Worm (Caenorhabditis elegans): Measurements from ENCODE around the gene sre-14.

sre-14 gene

ce11 chrIV:12301161-12301560 is 39.9 kb upstream of the sre-14 start, which contains the start of gene oac-59:
Gene oac-59, minus strand, starts transcription at chrIV:12301261.
- TF ChIP-seq unc-120 (tag; optimal IDR thresholded peaks at IDR 0.05; ENCODE audit: poor library complexity, severe bottlenecking) (no peak), ces-1 (GFP tag; optimal IDR thresholded peaks at IDR 0.05) (no peak), snpc-4 (tag; optimal IDR thresholded peaks at IDR 0.05) (no peak), flh-1 (GFP tag; optimal IDR thresholded peaks at IDR 0.05) (no peak), cnd-1 (tag; optimal IDR thresholded peaks at IDR 0.05) (no peak), ceh-43 (GFP tag; optimal IDR thresholded peaks at IDR 0.05) (no peak)

ce11 chrIV:12290744-12291143 is 29.5 kb upstream of the sre-14 start, which contains the start of gene C42C1.8:
Gene C42C1.8, plus strand, starts transcription at chrIV:12291044.
- no peak for TF ChIP-seq nhr-12 (tag; optimal IDR thresholded peaks at IDR 0.05)
- no peak for TF ChIP-seq ham-2 (GFP tag; optimal IDR thresholded peaks at IDR 0.05)
- TF ChIP-seq nhr-76 (tag; optimal IDR thresholded peaks at IDR 0.05): no peak
- TF ChIP-seq unc-62 (GFP tag; optimal IDR thresholded peaks at IDR 0.05): no peak
- no peak for TF ChIP-seq flh-1 (GFP tag; optimal IDR thresholded peaks at IDR 0.05)
- no peak for TF ChIP-seq blmp-1 (tag; optimal IDR thresholded peaks at IDR 0.05)
- no peak for TF ChIP-seq unc-39 (tag; optimal IDR thresholded peaks at IDR 0.05)
- TF ChIP-seq sem-2 (GFP tag; optimal IDR thresholded peaks at IDR 0.05): no peak
- TF ChIP-seq zip-8 (tag; optimal IDR thresholded peaks at IDR 0.05): no peak
- TF ChIP-seq lsy-2 (tag; optimal IDR thresholded peaks at IDR 0.05): no peak
- TF ChIP-seq lin-13 (tag; optimal IDR thresholded peaks at IDR 0.05): no peak
- TF ChIP-seq M03D4.4 (tag; optimal IDR thresholded peaks at IDR 0.05): no peak
- no peak for TF ChIP-seq mep-1 (tag; optimal IDR thresholded peaks at IDR 0.05)
- no peak for TF ChIP-seq ceh-83 (GFP tag; optimal IDR thresholded peaks at IDR 0.05)
- no peak for TF ChIP-seq ceh-43 (GFP tag; optimal IDR thresholded peaks at IDR 0.05)
- no peak for TF ChIP-seq sptf-1 (tag; optimal IDR thresholded peaks at IDR 0.05)
- no peak for TF ChIP-seq tbx-8 (GFP tag; optimal IDR thresholded peaks at IDR 0.05)
- TF ChIP-seq ces-1 (GFP tag; optimal IDR thresholded peaks at IDR 0.05): no peak
- TF ChIP-seq pha-4 (tag; optimal IDR thresholded peaks at IDR 0.05): no peak

ce11 chrIV:12289149-12289548 is 27.9 kb upstream of the sre-14 start, which contains the start of gene C42C1.9:
Gene C42C1.9, plus strand, starts transcription at chrIV:12289449.
- TF ChIP-seq nhr-28 (tag; optimal IDR thresholded peaks at IDR 0.05): no peak

- no peak for TF ChIP-seq lin-32 (GFP tag; optimal IDR thresholded peaks at IDR 0.05)
- TF ChIP-seq bed-3 (GFP tag; optimal IDR thresholded peaks at IDR 0.05): no peak
- no peak for TF ChIP-seq ham-2 (GFP tag; optimal IDR thresholded peaks at IDR 0.05)
- no peak for TF ChIP-seq mls-2 (tag; optimal IDR thresholded peaks at IDR 0.05)
Measured at ce11 chrIV:12287628-12288027, 26.4 kb upstream of the sre-14 start, which contains the start of gene erl-1. Gene erl-1, plus strand, starts transcription at chrIV:12287928.

- no peak for TF ChIP-seq pha-4 (tag; optimal IDR thresholded peaks at IDR 0.05)
- no peak for TF ChIP-seq hlh-1 (tag; optimal IDR thresholded peaks at IDR 0.05)
- TF ChIP-seq drap-1 (GFP tag; optimal IDR thresholded peaks at IDR 0.05): no peak
- no peak for TF ChIP-seq unc-120 (tag; optimal IDR thresholded peaks at IDR 0.05; ENCODE audit: poor library complexity, severe bottlenecking)
- no peak for TF ChIP-seq snpc-4 (tag; optimal IDR thresholded peaks at IDR 0.05)
- TF ChIP-seq sem-2 (GFP tag; optimal IDR thresholded peaks at IDR 0.05): no peak
- TF ChIP-seq lsy-2 (tag; optimal IDR thresholded peaks at IDR 0.05): no peak
- TF ChIP-seq lin-32 (GFP tag; optimal IDR thresholded peaks at IDR 0.05): no peak
- TF ChIP-seq elt-3 (tag; optimal IDR thresholded peaks at IDR 0.05): no peak
- TF ChIP-seq elt-1 (tag; optimal IDR thresholded peaks at IDR 0.05; ENCODE audit: borderline replicate concordance, insufficient read depth): no peak
- no peak for TF ChIP-seq ceh-43 (GFP tag; optimal IDR thresholded peaks at IDR 0.05)
- TF ChIP-seq ceh-83 (GFP tag; optimal IDR thresholded peaks at IDR 0.05): no peak
- no peak for TF ChIP-seq ces-1 (GFP tag; optimal IDR thresholded peaks at IDR 0.05)
- no peak for TF ChIP-seq mep-1 (tag; optimal IDR thresholded peaks at IDR 0.05)
- TF ChIP-seq nhr-2 (tag; optimal IDR thresholded peaks at IDR 0.05): no peak
- TF ChIP-seq tbx-8 (GFP tag; optimal IDR thresholded peaks at IDR 0.05): no peak
- TF ChIP-seq mls-2 (tag; optimal IDR thresholded peaks at IDR 0.05): no peak
- TF ChIP-seq ham-2 (GFP tag; optimal IDR thresholded peaks at IDR 0.05): no peak
- no peak for TF ChIP-seq zip-8 (tag; optimal IDR thresholded peaks at IDR 0.05)
- TF ChIP-seq ceh-39 (tag; optimal IDR thresholded peaks at IDR 0.05): no peak
Measured at ce11 chrIV:12282873-12283272, 21.6 kb upstream of the sre-14 start, which contains the start of gene hpo-12. Gene hpo-12, plus strand, starts transcription at chrIV:12283173.
